Fruit fly (Drosophila melanogaster): ENCODE measurements around the gene CG10068.

dm6 chr3R:7171384-7172099 lies 43.7 kb upstream of the CG10068 start:
- TF ChIP-seq pan (optimal IDR thresholded peaks at IDR 0.05) (no peak), Dll (optimal IDR thresholded peaks at IDR 0.05) (no peak), psq (optimal IDR thresholded peaks at IDR 0.05) (no peak), usp (GFP tag; optimal IDR thresholded peaks at IDR 0.05) (no peak)
